Worm (Caenorhabditis elegans) whole organism, L1 larva: Measurements from ENCODE around the gene H01G02.3.

Experiments used
- F16B12.6 ChIP-seq: fragments of 150-350 bp; optimal IDR thresholded peaks from 2 replicates; lab custom pipeline; 2014; ENCODE audit warnings: missing biosample characterization, missing genetic modification characterization
- fkh-10 ChIP-seq: sonication (generic microtip); optimal IDR thresholded peaks from 2 replicates; lab custom pipeline; 2017; ENCODE audit warnings: missing biosample characterization, missing genetic modification reagents, missing genetic modification characterization
- fkh-8 ChIP-seq: sonication (generic microtip); optimal IDR thresholded peaks from 2 replicates; lab custom pipeline; 2016; ENCODE audit warnings: mild to moderate bottlenecking, missing genetic modification characterization, missing compliant biosample characterization
- nhr-77 ChIP-seq: fragments of 150-350 bp; optimal IDR thresholded peaks from 2 replicates; lab custom pipeline; 2014; ENCODE audit warnings: missing biosample characterization, missing genetic modification characterization

DNA sequence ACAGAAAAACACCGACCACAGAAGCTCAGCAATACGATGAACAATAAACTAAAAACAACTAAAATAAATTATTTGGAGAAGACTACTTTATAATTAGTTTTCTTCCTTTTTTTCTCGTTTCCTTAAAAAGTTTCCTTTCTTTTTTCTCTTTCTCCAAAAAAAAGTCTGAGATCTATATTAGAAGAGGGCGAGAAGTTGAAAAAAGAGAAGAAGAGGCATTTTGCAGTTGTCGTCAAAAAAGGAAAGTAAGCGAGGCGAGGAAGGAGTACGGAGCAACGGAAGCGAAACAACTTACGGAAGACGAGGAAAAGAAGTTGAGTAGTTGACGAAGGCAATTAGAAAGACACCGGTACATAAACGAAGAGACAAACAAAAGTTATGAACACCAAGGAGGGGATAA lies 3.6 kb upstream of the H01G02.3 start:
- TF ChIP-seq F16B12.6 (tag; lab: Kevin White, UChicago) (no peak), fkh-8 (no peak), nhr-77 (tag; lab: Kevin White, UChicago) (no peak), fkh-10 (GFP tag; lab: Kevin White, UChicago) (peak; percentile 80)
